Worm (Caenorhabditis elegans) whole organism, L4 larva: ENCODE results near the gene hars-1.

Experiments used
- aly-2 ChIP-seq: sonication (generic microtip); optimal IDR thresholded peaks from 2 replicates; lab custom pipeline; 2018; ENCODE audit warnings: missing biosample characterization, missing genetic modification characterization
- ama-1 ChIP-seq: fragments of 150-350 bp; optimal IDR thresholded peaks from 2 replicates; lab custom pipeline; 2014; ENCODE audit warnings: inconsistent platforms, mixed read lengths
- attf-4 ChIP-seq: sonication (generic microtip); optimal IDR thresholded peaks from 3 replicates; lab custom pipeline; 2017; ENCODE audit warnings: missing biosample characterization, missing genetic modification characterization
- dpl-1 ChIP-seq: fragments of 150-350 bp; optimal IDR thresholded peaks from 2 replicates; lab custom pipeline; 2014; ENCODE audit warnings: missing biosample characterization, missing genetic modification reagents, missing genetic modification characterization
- lir-3 ChIP-seq: sonication (generic microtip); optimal IDR thresholded peaks from 2 replicates; lab custom pipeline; 2016; ENCODE audit warnings: mild to moderate bottlenecking, missing genetic modification characterization, missing compliant biosample characterization
- nhr-11 ChIP-seq: fragments of 150-350 bp; optimal IDR thresholded peaks from 2 replicates; lab custom pipeline; 2014; ENCODE audit warnings: missing biosample characterization, missing genetic modification characterization
- nhr-76 ChIP-seq: fragments of 150-350 bp; optimal IDR thresholded peaks from 2 replicates; lab custom pipeline; 2014; ENCODE audit warnings: missing biosample characterization, missing genetic modification characterization
- nhr-77 ChIP-seq: fragments of 150-350 bp; optimal IDR thresholded peaks from 2 replicates; lab custom pipeline; 2014; ENCODE audit warnings: missing biosample characterization, missing genetic modification characterization
- snpc-4 ChIP-seq: fragments of 150-350 bp; optimal IDR thresholded peaks from 2 replicates; lab custom pipeline; 2014; ENCODE audit warnings: missing biosample characterization, missing genetic modification characterization
- ztf-11 ChIP-seq: fragments of 150-350 bp; optimal IDR thresholded peaks from 2 replicates; lab custom pipeline; 2014; ENCODE audit warnings: missing biosample characterization, missing genetic modification characterization

DNA sequence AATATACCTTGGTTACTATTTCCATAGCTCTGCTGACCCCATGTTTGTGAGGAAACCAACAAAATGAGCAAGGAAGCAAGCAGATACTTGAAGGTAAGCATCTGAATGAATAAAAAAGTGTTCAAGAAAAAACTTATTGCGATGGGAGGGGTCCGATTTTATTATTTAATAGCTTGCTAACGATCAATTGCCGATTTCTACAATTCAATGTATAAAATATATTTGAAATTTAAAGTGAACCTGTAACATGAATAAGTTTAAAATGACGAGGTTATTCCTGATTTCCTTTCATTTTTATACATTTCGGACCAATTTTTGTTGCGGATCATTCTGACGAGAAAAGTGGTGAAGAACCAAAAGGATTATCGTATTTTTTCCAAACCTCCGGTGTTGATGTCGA is 37.8 kb downstream of the hars-1 start, which contains the start of gene srlf-13:
- TF ChIP-seq ztf-11 (no peak), lir-3 (no peak), nhr-77 (no peak), attf-4 (no peak), dpl-1 (GFP tag; lab: Kevin White, UChicago) (no peak), snpc-4 (tag; lab: Kevin White, UChicago) (no peak), ama-1 (no peak), nhr-76 (no peak), nhr-11 (tag; lab: Kevin White, UChicago) (no peak), aly-2 (tag; lab: Kevin White, UChicago) (no peak)
